Fruit fly (Drosophila melanogaster): ENCODE measurements around the gene mnd.

mnd gene

DNA sequence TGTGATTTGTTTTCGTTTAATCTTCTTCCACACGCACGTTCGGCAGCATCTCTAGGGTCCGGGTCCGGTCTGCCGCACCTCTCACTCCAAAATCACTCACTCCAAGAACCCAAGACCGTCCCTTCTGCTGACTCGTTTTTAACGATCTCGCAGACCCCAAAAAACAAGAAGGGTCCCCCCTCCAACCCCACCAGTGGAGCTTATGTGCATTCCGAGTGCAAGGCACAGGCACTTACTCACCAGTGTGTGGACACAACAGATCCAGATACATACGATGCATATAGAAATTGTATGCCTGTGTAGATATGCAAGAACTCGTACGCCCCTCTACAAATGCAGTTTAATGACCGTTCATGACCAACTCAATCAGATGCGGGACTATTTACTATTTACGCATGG is 6.4 kb upstream of the mnd start:
- TF ChIP-seq Jra (GFP tag; optimal IDR thresholded peaks at IDR 0.05) (no peak), Hr83 (GFP tag; optimal IDR thresholded peaks at IDR 0.05; ENCODE audit: poor library complexity, severe bottlenecking) (peak; percentile 72), fru (GFP tag; optimal IDR thresholded peaks at IDR 0.05) (peak; percentile 64), CG9705 (GFP tag; optimal IDR thresholded peaks at IDR 0.05) (no peak), Vsx2 (GFP tag; optimal IDR thresholded peaks at IDR 0.05; ENCODE audit: partially characterized antibody) (peak; percentile 79), br (GFP tag; optimal IDR thresholded peaks at IDR 0.05) (peak; percentile 3), Dif (GFP tag; optimal IDR thresholded peaks at IDR 0.05; ENCODE audit: partially characterized antibody) (peak; percentile 79), psq (GFP tag; optimal IDR thresholded peaks at IDR 0.05) (peak; percentile 47), dl (GFP tag; optimal IDR thresholded peaks at IDR 0.05; ENCODE audit: insufficient read depth in 1 of 2, partially characterized antibody in 2 of 2) (peak in 1 of 2 experiments; percentile 49), CrebA (GFP tag; optimal IDR thresholded peaks at IDR 0.05; ENCODE audit: borderline replicate concordance) (peak; percentile 5), Sp1 (GFP tag; optimal IDR thresholded peaks at IDR 0.05) (no peak), dmrt93B (GFP tag; optimal IDR thresholded peaks at IDR 0.05) (no peak)

DNA sequence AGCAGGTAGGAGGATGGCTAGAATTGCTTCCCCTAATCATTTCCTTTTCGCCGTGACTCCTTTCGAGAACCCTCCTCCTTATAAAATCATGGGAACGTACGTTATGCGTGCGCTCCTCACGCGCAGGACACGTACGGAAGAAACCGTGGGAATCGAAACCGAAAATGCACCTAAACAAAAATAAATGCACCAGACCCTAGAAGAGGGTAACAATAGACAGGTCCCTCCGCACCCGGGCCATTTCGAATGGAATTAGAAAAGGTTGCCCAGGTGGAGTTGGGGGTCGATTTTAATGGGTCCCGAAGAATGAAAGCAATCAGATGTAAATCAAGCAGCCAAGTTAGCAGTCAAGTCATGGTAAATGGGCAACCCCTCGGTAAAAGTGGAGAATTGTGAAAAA is 5.6 kb upstream of the mnd start, which contains the start of gene CG3349:
TSS of gene CG3349 (plus strand) at position 289 of the 400 bp plus-strand sequence.
- TF ChIP-seq Hr78 (GFP tag; optimal IDR thresholded peaks at IDR 0.05) (no peak), sage (GFP tag; optimal IDR thresholded peaks at IDR 0.05) (no peak), fru (GFP tag; optimal IDR thresholded peaks at IDR 0.05) (no peak), N (GFP tag; optimal IDR thresholded peaks at IDR 0.05) (no peak), OdsH (GFP tag; optimal IDR thresholded peaks at IDR 0.05) (no peak), Rel (GFP tag; optimal IDR thresholded peaks at IDR 0.05) (no peak), Rel (tag; optimal IDR thresholded peaks at IDR 0.05) (no peak), lola (GFP tag; optimal IDR thresholded peaks at IDR 0.05) (no peak), dsf (GFP tag; optimal IDR thresholded peaks at IDR 0.05; ENCODE audit: borderline replicate concordance) (no peak), rgr (GFP tag; optimal IDR thresholded peaks at IDR 0.05) (no peak), Jra (GFP tag; optimal IDR thresholded peaks at IDR 0.05) (no peak), Vsx2 (GFP tag; optimal IDR thresholded peaks at IDR 0.05; ENCODE audit: partially characterized antibody) (no peak)

DNA sequence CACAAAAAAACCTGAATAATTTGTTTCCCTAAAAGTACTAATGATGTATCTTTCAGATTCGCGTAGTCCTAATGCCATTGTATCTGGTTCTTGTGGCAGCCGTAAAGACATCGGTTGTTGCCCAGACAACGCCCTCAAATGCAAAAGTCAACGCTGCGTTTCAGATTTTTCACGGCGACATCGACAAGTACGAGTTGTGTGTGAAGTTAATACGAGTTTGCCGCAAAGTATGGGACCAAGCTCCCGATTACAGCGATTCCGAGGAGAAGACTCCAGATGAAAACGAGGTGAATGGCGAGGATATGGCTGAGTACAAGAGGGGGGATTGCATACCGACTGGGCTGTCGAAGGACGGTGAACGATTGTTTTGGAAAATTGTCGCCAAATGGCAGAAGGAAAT is 4.9 kb upstream of the mnd start:
- TF ChIP-seq CG32264 (GFP tag; optimal IDR thresholded peaks at IDR 0.05) = no peak
- no peak for TF ChIP-seq Rel (GFP tag; optimal IDR thresholded peaks at IDR 0.05)
- TF ChIP-seq Rel (tag; optimal IDR thresholded peaks at IDR 0.05) = no peak
- TF ChIP-seq CrebA (GFP tag; optimal IDR thresholded peaks at IDR 0.05; ENCODE audit: borderline replicate concordance) = no peak
- no peak for TF ChIP-seq woc (GFP tag; optimal IDR thresholded peaks at IDR 0.05)
- no peak for TF ChIP-seq Dfd (GFP tag; optimal IDR thresholded peaks at IDR 0.05)
- no peak for TF ChIP-seq ey (GFP tag; optimal IDR thresholded peaks at IDR 0.05)
- no peak for TF ChIP-seq rgr (GFP tag; optimal IDR thresholded peaks at IDR 0.05)
- no peak for TF ChIP-seq Jra (GFP tag; optimal IDR thresholded peaks at IDR 0.05)
- TF ChIP-seq sage (GFP tag; optimal IDR thresholded peaks at IDR 0.05) = no peak
- no peak for TF ChIP-seq GATAd (GFP tag; optimal IDR thresholded peaks at IDR 0.05)
- no peak for TF ChIP-seq Abd-B (GFP tag; optimal IDR thresholded peaks at IDR 0.05)
- TF ChIP-seq OdsH (GFP tag; optimal IDR thresholded peaks at IDR 0.05) = no peak
- TF ChIP-seq br (GFP tag; optimal IDR thresholded peaks at IDR 0.05) = no peak
- no peak for TF ChIP-seq dmrt93B (GFP tag; optimal IDR thresholded peaks at IDR 0.05)
- no peak for TF ChIP-seq foxo (GFP tag; optimal IDR thresholded peaks at IDR 0.05)
- no peak for TF ChIP-seq N (GFP tag; optimal IDR thresholded peaks at IDR 0.05)
- no peak for TF ChIP-seq lola (GFP tag; optimal IDR thresholded peaks at IDR 0.05)
- TF ChIP-seq tai (GFP tag; optimal IDR thresholded peaks at IDR 0.05) = no peak

DNA sequence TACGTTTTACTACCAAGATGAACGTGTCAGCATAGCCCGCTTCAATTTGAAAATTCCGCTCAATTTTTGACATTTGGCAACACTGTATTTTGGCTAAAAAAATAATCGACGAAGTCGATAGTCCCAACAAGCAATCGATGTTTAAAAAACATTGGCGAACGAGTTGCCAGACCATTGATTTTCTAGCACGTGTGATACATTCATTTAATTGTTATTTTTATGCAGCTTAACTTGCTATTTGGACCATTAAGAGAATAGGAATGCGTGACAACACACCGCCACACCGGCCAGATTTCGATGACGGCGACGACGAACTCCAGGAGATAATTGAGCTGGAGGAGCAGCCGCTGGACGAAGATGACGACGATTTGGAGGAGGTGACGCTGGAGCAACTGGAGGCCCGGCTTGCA is 2.2 kb upstream of the mnd start, which contains the start of gene CG5114:
TSS of gene CG5114 (plus strand) at position 161 of the 410 bp plus-strand sequence.
- TF ChIP-seq OdsH (GFP tag; optimal IDR thresholded peaks at IDR 0.05) (no peak), woc (GFP tag; optimal IDR thresholded peaks at IDR 0.05) (no peak), CG32264 (GFP tag; optimal IDR thresholded peaks at IDR 0.05) (no peak), rgr (GFP tag; optimal IDR thresholded peaks at IDR 0.05) (peak; percentile 48), Jra (GFP tag; optimal IDR thresholded peaks at IDR 0.05) (no peak), Sp1 (GFP tag; optimal IDR thresholded peaks at IDR 0.05) (no peak), fru (GFP tag; optimal IDR thresholded peaks at IDR 0.05) (peak; percentile 16), Vsx2 (GFP tag; optimal IDR thresholded peaks at IDR 0.05; ENCODE audit: partially characterized antibody) (no peak), usp (GFP tag; optimal IDR thresholded peaks at IDR 0.05) (no peak), Dif (GFP tag; optimal IDR thresholded peaks at IDR 0.05; ENCODE audit: partially characterized antibody) (no peak), Dfd (GFP tag; optimal IDR thresholded peaks at IDR 0.05) (no peak), pan (optimal IDR thresholded peaks at IDR 0.05) (no peak), dsf (GFP tag; optimal IDR thresholded peaks at IDR 0.05; ENCODE audit: borderline replicate concordance) (no peak), HLH106 (tag; optimal IDR thresholded peaks at IDR 0.05) (peak; percentile 34), dmrt93B (GFP tag; optimal IDR thresholded peaks at IDR 0.05) (no peak), ey (GFP tag; optimal IDR thresholded peaks at IDR 0.05) (peak; percentile 14), sv (GFP tag; optimal IDR thresholded peaks at IDR 0.05) (peak; percentile 49), Abd-B (GFP tag; optimal IDR thresholded peaks at IDR 0.05) (no peak), tai (GFP tag; optimal IDR thresholded peaks at IDR 0.05) (peak; percentile 65), Myc (optimal IDR thresholded peaks at IDR 0.05) (peak; percentile 42), GATAd (GFP tag; optimal IDR thresholded peaks at IDR 0.05) (no peak), Mio (GFP tag; optimal IDR thresholded peaks at IDR 0.05) (no peak), h (GFP tag; optimal IDR thresholded peaks at IDR 0.05) (peak; percentile 58), br (GFP tag; optimal IDR thresholded peaks at IDR 0.05) (peak; percentile 35), foxo (GFP tag; optimal IDR thresholded peaks at IDR 0.05) (peak in 1 of 2 experiments; percentile 46), Hnf4 (GFP tag; optimal IDR thresholded peaks at IDR 0.05) (peak; percentile 73), lola (GFP tag; optimal IDR thresholded peaks at IDR 0.05) (no peak), Hr78 (GFP tag; optimal IDR thresholded peaks at IDR 0.05) (no peak), CG9705 (GFP tag; optimal IDR thresholded peaks at IDR 0.05) (peak; percentile 30), sage (GFP tag; optimal IDR thresholded peaks at IDR 0.05) (no peak), CrebA (GFP tag; optimal IDR thresholded peaks at IDR 0.05; ENCODE audit: borderline replicate concordance) (no peak), Rel (GFP tag; optimal IDR thresholded peaks at IDR 0.05) (no peak), Rel (tag; optimal IDR thresholded peaks at IDR 0.05) (no peak), Hr83 (GFP tag; optimal IDR thresholded peaks at IDR 0.05; ENCODE audit: poor library complexity, severe bottlenecking) (peak; percentile 62), brk (GFP tag; optimal IDR thresholded peaks at IDR 0.05) (peak; percentile 31), psq (GFP tag; optimal IDR thresholded peaks at IDR 0.05) (no peak)
